Worm (Caenorhabditis elegans) whole organism, midembryonic: Measurements from ENCODE around the gene F07F6.7.

ENCODE experiments used
- T22C8.4 ChIP-seq: fragments of 200-800 bp; sonication (Bioruptor generic); IDR thresholded peaks from 2 replicates; pipeline ENCODE4 v1.3.6; 2022; ENCODE audit warnings: missing genetic modification characterization, missing compliant biosample characterization
- cog-1 ChIP-seq: sonication (generic microtip); optimal IDR thresholded peaks from 2 replicates; lab custom pipeline; 2016; ENCODE audit warnings: missing genetic modification characterization, missing compliant biosample characterization
- flt-1 ChIP-seq: fragments of 200-800 bp; sonication (Bioruptor generic); IDR thresholded peaks from 2 replicates; pipeline ENCODE4 v1.3.6; 2022; ENCODE audit warnings: missing genetic modification characterization, missing compliant biosample characterization
- klf-2 ChIP-seq: fragments of 200-800 bp; sonication (Bioruptor generic); conservative IDR thresholded peaks from 2 replicates; pipeline ENCODE4 v1.3.6; 2022; ENCODE audit warnings: missing genetic modification reagents, missing genetic modification characterization, missing compliant biosample characterization
- med-1 ChIP-seq: sonication (generic microtip); optimal IDR thresholded peaks from 2 replicates; lab custom pipeline; 2017; ENCODE audit warnings: missing genetic modification characterization, mild to moderate bottlenecking, missing compliant biosample characterization, antibody characterized with exemption, missing genetic modification reagents; ENCODE audit not compliant: insufficient read depth
- ref-1 ChIP-seq: fragments of 200-800 bp; sonication (Bioruptor generic); conservative IDR thresholded peaks from 2 replicates; pipeline ENCODE4 v1.3.6; 2022; ENCODE audit warnings: missing genetic modification reagents, missing genetic modification characterization, missing compliant biosample characterization
- tab-1 ChIP-seq: fragments of 200-800 bp; sonication (Bioruptor generic); IDR thresholded peaks from 2 replicates; pipeline ENCODE4 v1.3.6; 2022; ENCODE audit warnings: missing genetic modification characterization, missing compliant biosample characterization
- ztf-23 ChIP-seq: fragments of 200-800 bp; sonication (Bioruptor generic); IDR thresholded peaks from 2 replicates; pipeline ENCODE4 v1.3.6; 2022; ENCODE audit warnings: missing genetic modification reagents, missing genetic modification characterization, missing compliant biosample characterization
- ztf-29 ChIP-seq: fragments of 200-800 bp; sonication (Bioruptor generic); IDR thresholded peaks from 2 replicates; pipeline ENCODE4 v1.3.6; 2022; ENCODE audit warnings: missing genetic modification reagents, missing genetic modification characterization, missing compliant biosample characterization

F07F6.7 gene

DNA sequence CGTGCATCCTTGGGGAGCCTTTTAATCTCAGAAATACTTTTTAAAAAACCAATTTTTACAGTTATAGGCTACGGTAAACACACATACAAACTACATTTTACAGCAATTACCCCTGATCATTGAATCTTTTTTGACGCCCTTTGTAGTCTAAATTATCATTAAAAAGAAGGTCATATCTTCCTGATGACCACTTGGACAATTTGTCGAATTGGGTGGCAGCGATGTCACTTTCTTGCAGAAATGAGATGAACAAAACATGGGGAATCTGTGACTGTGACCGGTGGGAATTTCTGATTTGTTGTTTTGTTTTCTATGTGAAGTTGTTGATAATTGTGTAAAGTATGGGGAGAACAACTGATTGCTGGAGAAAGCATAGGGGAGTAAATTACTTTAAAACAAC, 26.0 kb upstream of the F07F6.7 start:
- no peak for TF ChIP-seq ztf-23 (GFP tag; lab: Robert Waterston, UW)
- TF ChIP-seq tab-1, result no peak
- TF ChIP-seq ref-1 (GFP tag; lab: Robert Waterston, UW), result no peak
- no peak for TF ChIP-seq med-1 (GFP tag; lab: Kevin White, UChicago)
- no peak for TF ChIP-seq cog-1 (tag; lab: Kevin White, UChicago)
- TF ChIP-seq klf-2 (GFP tag; lab: Robert Waterston, UW), result no peak
- TF ChIP-seq flt-1 (GFP tag; lab: Robert Waterston, UW), result no peak
- TF ChIP-seq ztf-29 (GFP tag; lab: Robert Waterston, UW), result no peak
- no peak for TF ChIP-seq T22C8.4 (GFP tag; lab: Robert Waterston, UW)

DNA sequence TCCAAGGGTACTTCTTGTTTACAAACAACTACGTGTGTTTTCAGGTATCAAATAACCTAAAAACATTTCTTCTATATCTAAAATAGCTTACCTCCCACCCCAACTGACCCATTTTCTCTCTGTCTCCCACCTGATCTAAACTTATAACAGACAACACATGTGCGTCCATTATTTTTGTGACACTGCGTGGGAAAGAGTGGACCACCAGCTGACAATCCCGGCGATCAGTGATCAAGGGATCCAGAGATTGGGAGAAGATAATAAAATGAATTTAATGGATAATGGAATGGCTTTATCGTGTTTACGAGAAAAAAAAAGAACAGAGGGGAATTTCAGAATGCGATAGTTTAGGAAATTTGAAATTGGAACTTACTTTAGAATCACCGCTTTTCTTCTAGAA, 25.6 kb upstream of the F07F6.7 start:
- TF ChIP-seq ztf-29 (GFP tag; lab: Robert Waterston, UW) (no peak), tab-1 (no peak), klf-2 (GFP tag; lab: Robert Waterston, UW) (no peak), cog-1 (tag; lab: Kevin White, UChicago) (no peak), ztf-23 (GFP tag; lab: Robert Waterston, UW) (no peak), flt-1 (GFP tag; lab: Robert Waterston, UW) (no peak)

DNA sequence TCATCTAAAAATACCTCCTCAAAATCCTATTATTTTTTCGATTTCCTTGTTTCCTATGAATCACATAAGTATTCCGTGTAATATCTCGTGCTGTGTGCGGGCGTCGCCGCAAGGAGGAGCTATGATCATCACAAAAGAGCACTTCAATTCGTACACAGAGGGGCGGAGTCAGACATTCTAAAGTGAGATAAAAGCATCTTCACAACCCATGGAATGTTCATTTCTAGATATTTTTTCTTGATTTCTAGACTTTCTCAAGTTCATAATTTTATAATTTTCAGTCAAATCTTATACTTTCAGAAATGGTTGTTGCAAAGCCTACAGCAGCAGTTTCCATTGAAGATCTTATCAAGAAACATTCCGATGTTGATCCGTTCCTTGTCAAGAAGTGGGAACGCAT, 23.7 kb upstream of the F07F6.7 start, which contains the start of gene cex-1:
Gene cex-1, plus strand, starts transcription at position 301 of the 400 bp plus-strand sequence.
- no peak for TF ChIP-seq T22C8.4 (GFP tag; lab: Robert Waterston, UW)

DNA sequence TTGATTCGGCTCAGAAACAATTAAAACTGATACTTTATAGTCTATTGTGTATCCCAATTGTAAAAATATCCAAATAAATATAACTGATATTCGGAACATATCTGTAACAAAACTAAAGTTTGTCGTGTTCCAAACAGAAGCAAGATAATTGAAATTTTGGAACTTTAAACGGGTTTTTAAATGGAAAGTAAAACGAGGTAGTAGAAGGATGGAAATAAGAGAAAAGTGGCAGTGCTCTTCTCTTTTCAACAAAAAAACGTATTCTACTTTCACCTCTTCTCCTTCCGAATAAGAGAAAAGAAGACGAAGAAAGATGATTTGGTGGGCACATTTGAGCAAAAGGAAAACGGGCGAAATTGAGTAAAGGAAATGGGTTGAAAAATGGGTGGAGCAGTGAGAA, 22.8 kb upstream of the F07F6.7 start, which contains the start of gene nmr-1:
Gene nmr-1, minus strand, starts transcription at position 101 of the 400 bp plus-strand sequence.
- TF ChIP-seq cog-1 (tag; lab: Kevin White, UChicago), result no peak
- TF ChIP-seq tab-1, result no peak
- TF ChIP-seq T22C8.4 (GFP tag; lab: Robert Waterston, UW), result no peak
- no peak for TF ChIP-seq med-1 (GFP tag; lab: Kevin White, UChicago)
- no peak for TF ChIP-seq ztf-23 (GFP tag; lab: Robert Waterston, UW)
- no peak for TF ChIP-seq ztf-29 (GFP tag; lab: Robert Waterston, UW)
- no peak for TF ChIP-seq ref-1 (GFP tag; lab: Robert Waterston, UW)
- TF ChIP-seq klf-2 (GFP tag; lab: Robert Waterston, UW), result no peak
- no peak for TF ChIP-seq flt-1 (GFP tag; lab: Robert Waterston, UW)

DNA sequence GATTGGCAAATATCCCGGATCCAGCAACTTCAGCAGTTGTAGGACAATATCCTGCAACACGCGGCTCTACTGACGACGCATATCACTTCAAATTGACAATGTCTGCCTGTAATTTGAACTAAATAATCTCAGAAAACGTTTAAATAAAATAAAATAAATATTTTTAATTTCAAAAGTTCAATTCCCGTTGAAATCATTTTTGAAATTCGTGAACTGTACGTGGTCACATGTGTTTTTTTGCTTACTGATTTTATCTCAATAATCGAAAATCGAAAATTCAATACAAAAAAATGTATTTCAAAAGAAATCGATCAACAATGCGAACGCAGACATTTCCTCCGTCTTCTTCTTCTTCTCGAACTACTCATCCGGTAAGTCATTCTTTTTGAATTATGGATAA, 13.9 kb upstream of the F07F6.7 start, which contains the start of gene F07F6.1:
Gene F07F6.1, plus strand, starts transcription at position 301 of the 400 bp plus-strand sequence.
- TF ChIP-seq flt-1 (GFP tag; lab: Robert Waterston, UW) (no peak), tab-1 (no peak), ztf-29 (GFP tag; lab: Robert Waterston, UW) (no peak), T22C8.4 (GFP tag; lab: Robert Waterston, UW) (no peak), cog-1 (tag; lab: Kevin White, UChicago) (no peak), med-1 (GFP tag; lab: Kevin White, UChicago) (no peak), klf-2 (GFP tag; lab: Robert Waterston, UW) (no peak), ref-1 (GFP tag; lab: Robert Waterston, UW) (no peak), ztf-23 (GFP tag; lab: Robert Waterston, UW) (no peak)

DNA sequence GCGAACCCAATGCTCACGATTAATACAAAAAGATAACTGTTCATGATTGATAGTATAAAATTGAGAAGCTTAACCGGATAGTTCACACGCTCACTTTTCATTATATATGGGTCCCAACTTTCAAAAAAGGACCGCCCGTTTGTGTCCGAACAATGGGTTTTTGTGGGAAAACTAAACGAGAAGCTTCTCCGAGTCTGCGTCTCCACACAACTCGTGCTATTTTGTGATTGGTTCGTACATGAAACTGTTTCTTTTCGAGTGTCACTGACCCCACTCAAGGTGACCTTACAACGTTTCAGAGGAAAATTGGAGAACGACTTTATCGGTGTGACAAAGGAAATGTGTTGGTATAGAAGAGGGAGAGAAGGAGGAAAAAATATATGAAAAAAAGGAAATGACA, 13.2 kb upstream of the F07F6.7 start, which contains the start of gene dct-5:
Gene dct-5, minus strand, starts transcription at position 101 of the 400 bp plus-strand sequence.
- TF ChIP-seq klf-2 (GFP tag; lab: Robert Waterston, UW), result no peak
- no peak for TF ChIP-seq med-1 (GFP tag; lab: Kevin White, UChicago)
- TF ChIP-seq ref-1 (GFP tag; lab: Robert Waterston, UW), result no peak
- TF ChIP-seq tab-1, result no peak
- TF ChIP-seq flt-1 (GFP tag; lab: Robert Waterston, UW), result no peak
- TF ChIP-seq ztf-29 (GFP tag; lab: Robert Waterston, UW), result no peak
- no peak for TF ChIP-seq ztf-23 (GFP tag; lab: Robert Waterston, UW)
- TF ChIP-seq T22C8.4 (GFP tag; lab: Robert Waterston, UW), result no peak
- no peak for TF ChIP-seq cog-1 (tag; lab: Kevin White, UChicago)

DNA sequence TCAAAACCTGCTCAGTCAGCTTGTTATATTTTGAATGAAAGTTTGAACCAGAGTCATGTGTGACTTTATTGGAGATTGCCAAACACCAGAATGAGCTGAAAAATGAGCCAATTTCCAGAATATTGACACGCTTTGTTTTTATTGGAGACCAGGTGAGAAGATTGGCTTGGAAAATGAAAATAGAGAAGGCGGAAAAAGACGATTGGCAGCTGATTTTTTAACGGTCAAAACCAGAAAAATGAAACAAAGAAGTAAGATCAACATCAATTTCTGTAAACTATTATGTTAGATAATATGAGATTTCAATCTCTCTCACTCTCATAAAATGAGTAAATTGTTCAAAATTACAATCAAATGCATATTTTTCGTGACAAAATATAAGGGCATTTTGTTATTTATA, 9.4 kb upstream of the F07F6.7 start, which contains the start of gene srx-114:
Gene srx-114, minus strand, starts transcription at position 101 of the 400 bp plus-strand sequence.
- no peak for TF ChIP-seq cog-1 (tag; lab: Kevin White, UChicago)
- no peak for TF ChIP-seq tab-1
- TF ChIP-seq med-1 (GFP tag; lab: Kevin White, UChicago), result no peak
- no peak for TF ChIP-seq T22C8.4 (GFP tag; lab: Robert Waterston, UW)

DNA sequence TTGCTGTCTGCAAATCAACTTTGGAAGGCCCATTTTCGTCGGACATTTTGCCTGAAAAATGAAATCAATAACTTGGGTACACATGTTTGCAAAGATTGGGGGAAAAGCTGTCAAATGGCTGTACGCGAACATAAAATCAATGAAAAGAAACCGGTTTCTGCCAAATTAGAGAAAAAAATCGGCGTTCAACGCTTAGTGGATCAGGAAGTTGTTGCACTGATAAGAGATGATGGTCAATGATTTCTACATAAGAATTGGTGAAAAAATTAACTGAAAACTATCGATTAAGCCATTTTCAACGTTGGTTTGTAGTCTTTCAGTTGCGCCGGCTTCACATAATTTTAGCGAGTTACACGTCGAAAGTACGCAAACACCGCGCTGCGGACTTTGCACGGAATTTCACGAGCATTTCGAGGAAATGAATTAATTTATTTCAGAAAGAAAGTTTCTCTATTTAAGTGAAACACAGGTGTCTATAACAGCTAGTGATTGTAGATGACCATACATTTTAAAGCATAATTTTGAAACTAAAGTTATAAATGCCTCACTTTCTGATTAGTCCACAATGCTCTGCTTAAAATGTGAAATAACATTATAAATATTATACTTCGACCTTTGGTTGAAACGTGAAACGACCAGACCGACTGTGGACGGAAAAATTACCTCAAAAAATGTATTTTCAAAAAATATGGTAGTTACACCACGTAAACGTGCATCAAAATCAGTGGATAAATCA, 6.0 kb upstream of the F07F6.7 start, which contains the start of the genes F07F6.4 and F07F6.2:
Gene F07F6.4, minus strand, starts transcription at position 51 of the 736 bp plus-strand sequence.
Gene F07F6.2, plus strand, starts transcription at position 686 of the 736 bp plus-strand sequence.
- TF ChIP-seq cog-1 (tag; lab: Kevin White, UChicago) (no peak), ztf-29 (GFP tag; lab: Robert Waterston, UW) (no peak), ref-1 (GFP tag; lab: Robert Waterston, UW) (no peak), T22C8.4 (GFP tag; lab: Robert Waterston, UW) (no peak), med-1 (GFP tag; lab: Kevin White, UChicago) (no peak), tab-1 (no peak), flt-1 (GFP tag; lab: Robert Waterston, UW) (no peak), ztf-23 (GFP tag; lab: Robert Waterston, UW) (no peak), klf-2 (GFP tag; lab: Robert Waterston, UW) (no peak)

DNA sequence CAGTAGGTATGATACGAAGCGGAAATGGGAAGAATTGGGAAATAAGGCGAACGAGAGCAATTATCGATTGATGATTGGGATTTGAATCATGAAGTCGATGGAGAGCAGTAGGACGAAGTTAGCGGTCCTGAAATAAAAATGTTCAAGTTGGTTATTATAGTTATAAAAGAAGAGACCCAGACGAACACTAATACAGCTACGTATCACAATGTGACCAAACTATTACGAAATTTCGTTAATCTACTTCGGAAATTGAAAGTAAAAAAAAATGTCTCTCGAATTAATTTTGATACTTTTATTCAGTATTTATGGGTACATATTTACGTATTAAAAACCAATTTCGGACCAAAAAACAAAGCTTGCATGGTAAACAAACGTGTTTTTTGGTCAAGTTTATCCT, 2.8 kb upstream of the F07F6.7 start:
- TF ChIP-seq ref-1 (GFP tag; lab: Robert Waterston, UW) (no peak), klf-2 (GFP tag; lab: Robert Waterston, UW) (no peak), med-1 (GFP tag; lab: Kevin White, UChicago) (no peak), flt-1 (GFP tag; lab: Robert Waterston, UW) (no peak), ztf-29 (GFP tag; lab: Robert Waterston, UW) (no peak), tab-1 (no peak), ztf-23 (GFP tag; lab: Robert Waterston, UW) (no peak), T22C8.4 (GFP tag; lab: Robert Waterston, UW) (no peak), cog-1 (tag; lab: Kevin White, UChicago) (no peak)
